Worm (Caenorhabditis elegans) whole organism, L3 larva: Measurements from ENCODE around the gene eat-3.

Experiments used
- ZK546.5 ChIP-seq: sonication (generic microtip); optimal IDR thresholded peaks from 2 replicates; lab custom pipeline; 2017; ENCODE audit warnings: missing biosample characterization, missing genetic modification characterization
- aly-2 ChIP-seq: fragments of 150-350 bp; optimal IDR thresholded peaks from 2 replicates; lab custom pipeline; 2014; ENCODE audit warnings: missing biosample characterization, missing genetic modification characterization
- elt-3 ChIP-seq, 3 experiments: fragments of 150-350 bp in 1 of 3; sonication (generic microtip) in 2 of 3; optimal IDR thresholded peaks; 2 replicates in 2 of 3; 4 replicates in 1 of 3; lab custom pipeline; 2014 to 2017; ENCODE audit warnings: missing biosample characterization in 3 of 3, missing genetic modification characterization in 3 of 3
- nhr-11 ChIP-seq: fragments of 150-350 bp; optimal IDR thresholded peaks from 2 replicates; lab custom pipeline; 2014; ENCODE audit warnings: missing biosample characterization, missing genetic modification characterization
- nhr-12 ChIP-seq: fragments of 150-350 bp; optimal IDR thresholded peaks from 2 replicates; lab custom pipeline; 2014; ENCODE audit warnings: missing biosample characterization, missing genetic modification characterization
- nhr-25 ChIP-seq: sonication (generic microtip); optimal IDR thresholded peaks from 2 replicates; lab custom pipeline; 2017; ENCODE audit warnings: missing biosample characterization, missing genetic modification characterization
- nhr-28 ChIP-seq: fragments of 150-350 bp; optimal IDR thresholded peaks from 2 replicates; lab custom pipeline; 2014; ENCODE audit warnings: missing biosample characterization, missing genetic modification characterization
- nhr-43 ChIP-seq: sonication (generic microtip); optimal IDR thresholded peaks from 2 replicates; lab custom pipeline; 2016; ENCODE audit warnings: mild to moderate bottlenecking, missing genetic modification characterization, missing compliant biosample characterization; ENCODE audit not compliant: poor library complexity, severe bottlenecking
- unc-39 ChIP-seq: sonication (generic microtip); optimal IDR thresholded peaks from 4 replicates; lab custom pipeline; 2017; ENCODE audit warnings: missing biosample characterization, missing genetic modification characterization
- unc-62 ChIP-seq: fragments of 150-350 bp; sonication (generic microtip); optimal IDR thresholded peaks from 4 replicates; lab custom pipeline; 2014; ENCODE audit warnings: missing biosample characterization, missing genetic modification reagents, missing genetic modification characterization

ce11 chrII:9352669-9353068, 28.0 kb downstream of the eat-3 start, which contains the start of the genes sdhb-1 and cup-15:
- TF ChIP-seq aly-2 (tag; lab: Kevin White, UChicago), result no peak
- TF ChIP-seq nhr-43 (tag; lab: Kevin White, UChicago), result no peak
- no peak for TF ChIP-seq nhr-25 (tag; lab: Kevin White, UChicago)
- no peak for TF ChIP-seq unc-39
- TF ChIP-seq nhr-12 (tag; lab: Kevin White, UChicago), result no peak
- no peak for TF ChIP-seq nhr-28 (tag; lab: Kevin White, UChicago)
- no peak for TF ChIP-seq elt-3 (tag; optimal IDR thresholded peaks at IDR 0.05; lab: Kevin White, UChicago)
- TF ChIP-seq nhr-11 (tag; lab: Kevin White, UChicago), result no peak
- no peak for TF ChIP-seq unc-62 (GFP tag; lab: Kevin White, UChicago)
- TF ChIP-seq ZK546.5 (tag; lab: Kevin White, UChicago), result no peak
